Fruit fly (Drosophila melanogaster) whole organism, embryonic: ENCODE results near the gene numb.

Experiments used
- Ada2b ChIP-seq: fragments of 200-800 bp; sonication (Bioruptor generic); IDR thresholded peaks from 2 replicates; pipeline ENCODE4 v1.3.6; 2022; ENCODE audit warnings: missing biosample characterization, missing genetic modification characterization
- BtbVII ChIP-seq: fragments of 200-800 bp; sonication (Bioruptor generic); optimal IDR thresholded peaks from 3 replicates; lab custom pipeline; 2017; ENCODE audit warnings: missing biosample characterization, mild to moderate bottlenecking, missing genetic modification characterization
- CG10209 ChIP-seq: fragments of 200-800 bp; sonication (Bioruptor generic); optimal IDR thresholded peaks from 3 replicates; lab custom pipeline; 2017; ENCODE audit warnings: missing biosample characterization, mild to moderate bottlenecking, missing genetic modification characterization, missing genetic modification reagents
- CG10321 ChIP-seq: fragments of 200-800 bp; sonication (Bioruptor generic); IDR thresholded peaks from 2 replicates; pipeline ENCODE4 v1.3.6; 2022; ENCODE audit warnings: missing biosample characterization, missing genetic modification characterization
- CG10543 ChIP-seq: fragments of 200-800 bp; sonication (Bioruptor generic); optimal IDR thresholded peaks from 3 replicates; lab custom pipeline; 2017; ENCODE audit warnings: missing biosample characterization, mild to moderate bottlenecking, missing genetic modification characterization, moderate library complexity
- CG12769 ChIP-seq: fragments of 200-800 bp; sonication (Bioruptor generic); optimal IDR thresholded peaks from 2 replicates; lab custom pipeline; 2019; ENCODE audit warnings: missing biosample characterization, mild to moderate bottlenecking, missing genetic modification characterization, moderate library complexity
- CG13123 ChIP-seq: fragments of 200-800 bp; sonication (Bioruptor generic); optimal IDR thresholded peaks from 2 replicates; lab custom pipeline; 2016; ENCODE audit warnings: missing biosample characterization, missing genetic modification characterization
- CG13894 ChIP-seq: fragments of 200-800 bp; sonication (Bioruptor generic); optimal IDR thresholded peaks from 3 replicates; lab custom pipeline; 2018; ENCODE audit warnings: missing biosample characterization, mild to moderate bottlenecking, missing genetic modification characterization, moderate library complexity
- CG17385 ChIP-seq: fragments of 200-800 bp; sonication (Bioruptor generic); optimal IDR thresholded peaks from 3 replicates; lab custom pipeline; 2018; ENCODE audit warnings: missing biosample characterization, mild to moderate bottlenecking, missing genetic modification characterization
- CG17912 ChIP-seq: fragments of 200-800 bp; sonication (Bioruptor generic); optimal IDR thresholded peaks from 2 replicates; lab custom pipeline; 2018; ENCODE audit warnings: missing biosample characterization, mild to moderate bottlenecking, missing genetic modification characterization
- CG1792 ChIP-seq: fragments of 200-800 bp; sonication (Bioruptor generic); optimal IDR thresholded peaks from 2 replicates; lab custom pipeline; 2016; ENCODE audit warnings: missing biosample characterization, missing genetic modification characterization
- CG3065 ChIP-seq: fragments of 200-800 bp; sonication (Bioruptor generic); optimal IDR thresholded peaks from 2 replicates; lab custom pipeline; 2016; ENCODE audit warnings: missing biosample characterization, missing genetic modification characterization
- CG3163 ChIP-seq: fragments of 200-800 bp; sonication (Bioruptor generic); optimal IDR thresholded peaks from 3 replicates; lab custom pipeline; 2016; ENCODE audit warnings: missing biosample characterization, missing genetic modification characterization
- CG32772 ChIP-seq: fragments of 200-800 bp; sonication (Bioruptor generic); IDR thresholded peaks from 2 replicates; pipeline ENCODE4 v1.3.6; 2022; ENCODE audit warnings: missing biosample characterization, missing genetic modification characterization
- CG3281 ChIP-seq: fragments of 200-800 bp; sonication (Bioruptor generic); optimal IDR thresholded peaks from 3 replicates; lab custom pipeline; 2017; ENCODE audit warnings: missing biosample characterization, mild to moderate bottlenecking, missing genetic modification characterization
- CG33213 ChIP-seq: fragments of 200-800 bp; sonication (Bioruptor generic); optimal IDR thresholded peaks from 3 replicates; lab custom pipeline; 2016; ENCODE audit warnings: missing biosample characterization, missing genetic modification characterization
- CG34376 ChIP-seq: fragments of 200-800 bp; sonication (Bioruptor generic); optimal IDR thresholded peaks from 2 replicates; lab custom pipeline; 2018; ENCODE audit warnings: missing biosample characterization, mild to moderate bottlenecking, missing genetic modification characterization
- CG7928 ChIP-seq: fragments of 200-800 bp; sonication (Bioruptor generic); optimal IDR thresholded peaks from 2 replicates; lab custom pipeline; 2017; ENCODE audit warnings: missing biosample characterization, mild to moderate bottlenecking, missing genetic modification characterization
- D19A ChIP-seq: fragments of 200-800 bp; optimal IDR thresholded peaks from 3 replicates; lab custom pipeline; 2019; ENCODE audit warnings: missing biosample characterization, mild to moderate bottlenecking, missing genetic modification characterization, moderate library complexity
- Dek ChIP-seq: fragments of 200-800 bp; sonication (Bioruptor generic); optimal IDR thresholded peaks from 3 replicates; lab custom pipeline; 2019; ENCODE audit warnings: missing biosample characterization, mild to moderate bottlenecking, missing genetic modification characterization, moderate library complexity
- E2f1 ChIP-seq: fragments of 200-800 bp; sonication (Bioruptor generic); IDR thresholded peaks from 2 replicates; pipeline ENCODE4 v1.3.6; 2022; ENCODE audit warnings: missing biosample characterization, missing genetic modification characterization
- E2f2 ChIP-seq: fragments of 200-800 bp; sonication (Bioruptor generic); IDR thresholded peaks from 2 replicates; pipeline ENCODE4 v1.3.6; 2022; ENCODE audit warnings: missing biosample characterization, missing genetic modification characterization
- Eip74EF ChIP-seq, 2 experiments: fragments of 200-800 bp in 1 of 2; fragments of >200 bp in 1 of 2; sonication (Bioruptor generic) in 1 of 2; optimal IDR thresholded peaks; 2 replicates each; lab custom pipeline; 2017 to 2019; ENCODE audit warnings: missing biosample characterization in 2 of 2, missing genetic modification characterization in 2 of 2, mild to moderate bottlenecking in 1 of 2, moderate library complexity in 1 of 2
- Hmr ChIP-seq: fragments of 200-800 bp; sonication (Bioruptor generic); optimal IDR thresholded peaks from 3 replicates; lab custom pipeline; 2017; ENCODE audit warnings: mild to moderate bottlenecking, missing biosample characterization, missing genetic modification reagents, missing genetic modification characterization
- Hmx ChIP-seq: fragments of 200-800 bp; sonication (Bioruptor generic); optimal IDR thresholded peaks from 2 replicates; lab custom pipeline; 2016; ENCODE audit warnings: missing biosample characterization, missing genetic modification characterization
- Lhr ChIP-seq: fragments of 200-800 bp; sonication (Bioruptor generic); optimal IDR thresholded peaks from 3 replicates; lab custom pipeline; 2017; ENCODE audit warnings: mild to moderate bottlenecking, missing biosample characterization, missing genetic modification reagents, missing genetic modification characterization
- Lpt ChIP-seq: fragments of >200 bp; optimal IDR thresholded peaks from 2 replicates; lab custom pipeline; 2018; ENCODE audit warnings: missing biosample characterization, missing genetic modification characterization
- NC2α ChIP-seq: fragments of 200-800 bp; sonication (Bioruptor generic); optimal IDR thresholded peaks from 2 replicates; lab custom pipeline; 2016; ENCODE audit warnings: missing biosample characterization, missing genetic modification characterization
- Opbp ChIP-seq: fragments of 200-800 bp; sonication (Bioruptor generic); IDR thresholded peaks from 3 replicates; pipeline ENCODE4 v1.3.6; 2022; ENCODE audit warnings: missing biosample characterization, missing genetic modification characterization; ENCODE audit not compliant: partially characterized antibody
- Side ChIP-seq: fragments of 200-800 bp; sonication (Bioruptor generic); optimal IDR thresholded peaks from 2 replicates; lab custom pipeline; 2016; ENCODE audit warnings: missing biosample characterization, missing genetic modification characterization
- ara ChIP-seq: fragments of 200-800 bp; sonication (Bioruptor generic); IDR thresholded peaks from 2 replicates; pipeline ENCODE4 v1.3.6; 2022; ENCODE audit warnings: missing biosample characterization, missing genetic modification characterization
- chinmo ChIP-seq: fragments of 200-800 bp; sonication (Bioruptor generic); IDR thresholded peaks from 4 replicates; pipeline ENCODE4 v1.3.6; 2022; ENCODE audit warnings: missing biosample characterization, missing genetic modification characterization; ENCODE audit not compliant: partially characterized antibody
- croc ChIP-seq: fragments of 200-800 bp; sonication (Bioruptor generic); conservative IDR thresholded peaks from 3 replicates; pipeline ENCODE4 v1.3.6; 2022; ENCODE audit warnings: missing biosample characterization, missing genetic modification characterization
- exex ChIP-seq: fragments of 200-800 bp; sonication (Bioruptor generic); optimal IDR thresholded peaks from 4 replicates; lab custom pipeline; 2018; ENCODE audit warnings: missing biosample characterization, mild to moderate bottlenecking, missing genetic modification characterization, moderate library complexity
- gce ChIP-seq: fragments of 200-800 bp; sonication (Bioruptor generic); IDR thresholded peaks from 3 replicates; pipeline ENCODE4 v1.3.6; 2022; ENCODE audit warnings: missing biosample characterization, missing genetic modification characterization
- grn ChIP-seq: fragments of 200-800 bp; sonication (Bioruptor generic); optimal IDR thresholded peaks from 3 replicates; lab custom pipeline; 2017; ENCODE audit warnings: missing biosample characterization, missing genetic modification characterization
- klu ChIP-seq: fragments of 200-800 bp; sonication (Bioruptor generic); IDR thresholded peaks from 2 replicates; pipeline ENCODE4 v1.3.6; 2022; ENCODE audit warnings: missing biosample characterization, missing genetic modification characterization
- lab ChIP-seq: fragments of 200-800 bp; sonication (Bioruptor generic); optimal IDR thresholded peaks from 3 replicates; lab custom pipeline; 2017; ENCODE audit warnings: missing biosample characterization, missing genetic modification characterization, mild to moderate bottlenecking, moderate library complexity, missing genetic modification reagents
- mld ChIP-seq: fragments of 200-800 bp; sonication (Bioruptor generic); IDR thresholded peaks from 3 replicates; pipeline ENCODE4 v1.3.6; 2022; ENCODE audit warnings: missing biosample characterization, missing genetic modification characterization; ENCODE audit not compliant: partially characterized antibody
- onecut ChIP-seq: fragments of 200-800 bp; sonication (Bioruptor generic); IDR thresholded peaks from 2 replicates; pipeline ENCODE4 v1.3.6; 2022; ENCODE audit warnings: missing biosample characterization, missing genetic modification characterization
- pum ChIP-seq: fragments of 200-800 bp; sonication (Bioruptor generic); optimal IDR thresholded peaks from 2 replicates; lab custom pipeline; 2016; ENCODE audit warnings: missing biosample characterization, missing genetic modification characterization
- ro ChIP-seq: fragments of 200-800 bp; sonication (Bioruptor generic); IDR thresholded peaks from 2 replicates; pipeline ENCODE4 v1.3.6; 2022; ENCODE audit warnings: missing biosample characterization, missing genetic modification characterization
- sens ChIP-seq: fragments of 200-800 bp; sonication (Bioruptor generic); peaks from one replicate; lab custom pipeline; 2016; ENCODE audit warnings: missing biosample characterization, missing genetic modification characterization
- sob ChIP-seq: fragments of 200-800 bp; sonication (Bioruptor generic); IDR thresholded peaks from 2 replicates; pipeline ENCODE4 v1.3.6; 2022; ENCODE audit warnings: missing biosample characterization, missing genetic modification characterization
- sug ChIP-seq: fragments of 200-800 bp; optimal IDR thresholded peaks from 2 replicates; lab custom pipeline; 2019; ENCODE audit warnings: missing biosample characterization, mild to moderate bottlenecking, missing genetic modification characterization, moderate library complexity
- tgo ChIP-seq: fragments of 200-800 bp; sonication (Bioruptor generic); IDR thresholded peaks from 3 replicates; pipeline ENCODE4 v1.3.6; 2022; ENCODE audit warnings: missing biosample characterization, missing genetic modification characterization
- vnd ChIP-seq: fragments of 200-800 bp; sonication (Bioruptor generic); IDR thresholded peaks from 3 replicates; pipeline ENCODE4 v1.3.6; 2022; ENCODE audit warnings: missing biosample characterization, missing genetic modification characterization; ENCODE audit not compliant: partially characterized antibody
- zen2 ChIP-seq: fragments of 200-800 bp; sonication (Bioruptor generic); IDR thresholded peaks from 3 replicates; pipeline ENCODE4 v1.3.6; 2022; ENCODE audit warnings: missing biosample characterization, missing genetic modification characterization; ENCODE audit not compliant: partially characterized antibody
- zfh1 ChIP-seq: fragments of 200-800 bp; sonication (Bioruptor generic); IDR thresholded peaks from 3 replicates; pipeline ENCODE4 v1.3.6; 2022; ENCODE audit warnings: missing biosample characterization, missing genetic modification characterization

numb gene

dm6 chr2L:9457865-9458264, 20.6 kb downstream of the numb start:
- no peak for TF ChIP-seq Lhr (GFP tag; lab: Kevin White, UChicago)
- no peak for TF ChIP-seq zen2 (GFP tag; lab: Robert Waterston, UW)
- TF ChIP-seq CG10209 (GFP tag; lab: Kevin White, UChicago): no peak
- no peak for TF ChIP-seq Hmx (GFP tag; lab: Kevin White, UChicago)
- TF ChIP-seq CG10543: no peak
- TF ChIP-seq tgo (GFP tag; lab: Robert Waterston, UW): no peak
- TF ChIP-seq Eip74EF (GFP tag; optimal IDR thresholded peaks at IDR 0.05; lab: Kevin White, UChicago): no peak
- peak; percentile 32 for TF ChIP-seq CG13894 (tag; lab: Kevin White, UChicago)
- no peak for TF ChIP-seq pum (GFP tag; lab: Kevin White, UChicago)
- TF ChIP-seq croc (GFP tag; lab: Robert Waterston, UW): no peak
- TF ChIP-seq grn (GFP tag; lab: Kevin White, UChicago): peak; percentile 33
- no peak for TF ChIP-seq NC2α (GFP tag; lab: Kevin White, UChicago)
- TF ChIP-seq Side: no peak
- TF ChIP-seq Dek (tag; lab: Kevin White, UChicago): no peak
- TF ChIP-seq CG32772 (GFP tag; lab: Robert Waterston, UW): no peak
- TF ChIP-seq Opbp: no peak
- no peak for TF ChIP-seq vnd (GFP tag; lab: Robert Waterston, UW)
- TF ChIP-seq CG7928 (GFP tag; lab: Kevin White, UChicago): no peak
- 0 out of 4 replicates have a peak, but pooled peaks have one; percentile 58 for TF ChIP-seq chinmo (GFP tag; lab: Robert Waterston, UW)
- TF ChIP-seq CG3163 (GFP tag; lab: Kevin White, UChicago): no peak
- TF ChIP-seq, all 482 proteins: peak for 3

- TF ChIP-seq gce (GFP tag; lab: Robert Waterston, UW) (0 out of 3 replicates have a peak, but pooled peaks have one; percentile 23), Ada2b (GFP tag; lab: Robert Waterston, UW) (no peak), Eip74EF (GFP tag; optimal IDR thresholded peaks at IDR 0.05; lab: Kevin White, UChicago) (no peak), CG10321 (GFP tag; lab: Robert Waterston, UW) (0 out of 2 replicates have a peak, but pooled peaks have one; percentile 11), CG12769 (tag; lab: Kevin White, UChicago) (no peak), CG3065 (GFP tag; lab: Kevin White, UChicago) (peak; percentile 35), klu (GFP tag; lab: Robert Waterston, UW) (no peak), E2f2 (GFP tag; lab: Robert Waterston, UW) (no peak), exex (tag; lab: Kevin White, UChicago) (peak; percentile 61), CG33213 (GFP tag; lab: Kevin White, UChicago) (no peak), CG13123 (GFP tag; lab: Kevin White, UChicago) (no peak), ara (GFP tag; lab: Robert Waterston, UW) (no peak), zfh1 (no peak), BtbVII (GFP tag; lab: Kevin White, UChicago) (no peak), sens (GFP tag; lab: Kevin White, UChicago) (peak; percentile 51), CG17385 (GFP tag; lab: Kevin White, UChicago) (no peak), onecut (no peak), Hmr (no peak), sug (peak; percentile 77), sob (GFP tag; lab: Robert Waterston, UW) (peak; percentile 23; the same call in 1 of the 2 replicates), CG34376 (peak; percentile 74), CG1792 (GFP tag; lab: Kevin White, UChicago) (no peak), ro (GFP tag; lab: Robert Waterston, UW) (no peak), lab (GFP tag; lab: Kevin White, UChicago) (peak; percentile 57), Lpt (GFP tag; lab: Kevin White, UChicago) (no peak), CG10543 (peak; percentile 9), E2f1 (no peak), CG17912 (GFP tag; lab: Kevin White, UChicago) (no peak), D19A (tag; lab: Kevin White, UChicago) (no peak), CG3281 (GFP tag; lab: Kevin White, UChicago) (no peak), mld (GFP tag; lab: Robert Waterston, UW) (0 out of 3 replicates have a peak, but pooled peaks have one; percentile 35)
Observed at dm6 chr2L:9459372-9460091, 22.3 kb downstream of the numb start.
